Worm (Caenorhabditis elegans) whole organism, early embryonic: ENCODE data around the gene clec-176.

Experiments used
- F13C5.2 ChIP-seq: sonication (generic microtip); optimal IDR thresholded peaks from 2 replicates; lab custom pipeline; 2017; ENCODE audit warnings: mild to moderate bottlenecking, missing genetic modification characterization, inconsistent platforms, missing compliant biosample characterization
- tbx-37 ChIP-seq: fragments of 200-800 bp; sonication (Bioruptor generic); conservative IDR thresholded peaks from 2 replicates; pipeline ENCODE4 v1.3.6; 2022; ENCODE audit warnings: missing genetic modification reagents, missing genetic modification characterization, missing compliant biosample characterization

ce11 chrIV:4983746-4984145 is at the start of gene clec-176:
- TF ChIP-seq tbx-37 (no peak), F13C5.2 (tag; lab: Kevin White, UChicago) (no peak)
